Fruit fly (Drosophila melanogaster) whole organism, embryonic: Measurements from ENCODE around the gene fd102C.

Source experiments
- CG11398 ChIP-seq: fragments of 200-800 bp; sonication (Bioruptor generic); optimal IDR thresholded peaks from 2 replicates; lab custom pipeline; 2016; ENCODE audit warnings: missing biosample characterization, missing genetic modification characterization
- CG12155 ChIP-seq: fragments of 200-800 bp; sonication (Bioruptor generic); optimal IDR thresholded peaks from 3 replicates; lab custom pipeline; 2016; ENCODE audit warnings: missing biosample characterization, missing genetic modification characterization
- CG13287 ChIP-seq: fragments of 200-800 bp; sonication (Bioruptor generic); IDR thresholded peaks from 2 replicates; pipeline ENCODE4 v1.3.6; 2022; ENCODE audit warnings: missing biosample characterization, missing genetic modification characterization; ENCODE audit not compliant: partially characterized antibody
- CG13894 ChIP-seq: fragments of 200-800 bp; sonication (Bioruptor generic); optimal IDR thresholded peaks from 3 replicates; lab custom pipeline; 2018; ENCODE audit warnings: missing biosample characterization, mild to moderate bottlenecking, missing genetic modification characterization, moderate library complexity
- CG15011 ChIP-seq: fragments of 200-800 bp; sonication (Bioruptor generic); optimal IDR thresholded peaks from 3 replicates; lab custom pipeline; 2018; ENCODE audit warnings: missing biosample characterization, mild to moderate bottlenecking, missing genetic modification characterization
- CG15269 ChIP-seq: fragments of 200-800 bp; sonication (Bioruptor generic); optimal IDR thresholded peaks from 2 replicates; lab custom pipeline; 2018; ENCODE audit warnings: missing biosample characterization, mild to moderate bottlenecking, missing genetic modification characterization, moderate library complexity
- CG15479 ChIP-seq: fragments of 200-800 bp; sonication (Bioruptor generic); optimal IDR thresholded peaks from 3 replicates; lab custom pipeline; 2019; ENCODE audit warnings: missing biosample characterization, mild to moderate bottlenecking, missing genetic modification characterization, moderate library complexity
- CG1603 ChIP-seq: fragments of 200-800 bp; sonication (Bioruptor generic); optimal IDR thresholded peaks from 2 replicates; lab custom pipeline; 2019; ENCODE audit warnings: missing biosample characterization, mild to moderate bottlenecking, missing genetic modification characterization, moderate library complexity
- CG16863 ChIP-seq: fragments of 200-800 bp; sonication (Bioruptor generic); optimal IDR thresholded peaks from 3 replicates; lab custom pipeline; 2016; ENCODE audit warnings: missing biosample characterization, missing genetic modification characterization
- CG17385 ChIP-seq: fragments of 200-800 bp; sonication (Bioruptor generic); optimal IDR thresholded peaks from 3 replicates; lab custom pipeline; 2018; ENCODE audit warnings: missing biosample characterization, mild to moderate bottlenecking, missing genetic modification characterization
- CG17912 ChIP-seq: fragments of 200-800 bp; sonication (Bioruptor generic); optimal IDR thresholded peaks from 2 replicates; lab custom pipeline; 2018; ENCODE audit warnings: missing biosample characterization, mild to moderate bottlenecking, missing genetic modification characterization
- CG2199 ChIP-seq: fragments of 200-800 bp; sonication (Bioruptor generic); IDR thresholded peaks from 3 replicates; pipeline ENCODE4 v1.3.6; 2022; ENCODE audit warnings: missing biosample characterization, missing genetic modification characterization
- CG34422 ChIP-seq: fragments of 200-800 bp; sonication (Bioruptor generic); IDR thresholded peaks from 3 replicates; pipeline ENCODE4 v1.3.6; 2022; ENCODE audit warnings: missing biosample characterization, missing genetic modification characterization
- CG4820 ChIP-seq: fragments of 200-800 bp; sonication (Bioruptor generic); optimal IDR thresholded peaks from 3 replicates; lab custom pipeline; 2016; ENCODE audit warnings: missing biosample characterization, missing genetic modification characterization
- CG4854 ChIP-seq: fragments of 200-800 bp; sonication (Bioruptor generic); optimal IDR thresholded peaks from 2 replicates; lab custom pipeline; 2016; ENCODE audit warnings: missing biosample characterization, missing genetic modification characterization, inconsistent platforms
- CG8290 ChIP-seq, 3 experiments: fragments of 200-800 bp; sonication (Bioruptor generic); optimal IDR thresholded peaks; 2 replicates each; lab custom pipeline; 2016 to 2019; ENCODE audit warnings: missing biosample characterization in 3 of 3, missing genetic modification characterization in 3 of 3, mild to moderate bottlenecking in 2 of 3, moderate library complexity in 1 of 3
- CG8388 ChIP-seq: fragments of 200-800 bp; sonication (Bioruptor generic); optimal IDR thresholded peaks from 2 replicates; lab custom pipeline; 2019; ENCODE audit warnings: missing biosample characterization, mild to moderate bottlenecking, missing genetic modification characterization, moderate library complexity
- D ChIP-seq, 2 experiments: fragments of 200-800 bp in 1 of 2; fragments of >200 bp in 1 of 2; sonication (Bioruptor generic) in 1 of 2; optimal IDR thresholded peaks; 2 replicates in 1 of 2; 3 replicates in 1 of 2; lab custom pipeline; 2017; ENCODE audit warnings: mild to moderate bottlenecking in 1 of 2, missing biosample characterization in 1 of 2, missing genetic modification characterization in 1 of 2, missing genetic modification reagents in 1 of 2
- Dll ChIP-seq: fragments of 200-800 bp; sonication (Bioruptor generic); IDR thresholded peaks from 4 replicates; pipeline ENCODE4 v1.3.6; 2022; ENCODE audit warnings: missing biosample characterization, missing genetic modification characterization; ENCODE audit not compliant: partially characterized antibody
- Elba2 ChIP-seq: fragments of 200-800 bp; sonication (Bioruptor generic); optimal IDR thresholded peaks from 3 replicates; lab custom pipeline; 2016; ENCODE audit warnings: missing biosample characterization, missing genetic modification characterization
- Ets65A ChIP-seq: fragments of 200-800 bp; sonication (Bioruptor generic); peaks from one replicate; lab custom pipeline; 2016; ENCODE audit warnings: missing biosample characterization, missing genetic modification characterization
- H2.0 ChIP-seq: fragments of 200-800 bp; sonication (Bioruptor generic); IDR thresholded peaks from 2 replicates; pipeline ENCODE4 v1.3.6; 2022; ENCODE audit warnings: missing biosample characterization, missing genetic modification characterization
- HLH4C ChIP-seq: fragments of 200-800 bp; sonication (Bioruptor generic); IDR thresholded peaks from 3 replicates; pipeline ENCODE4 v1.3.6; 2022; ENCODE audit warnings: missing biosample characterization, missing genetic modification characterization; ENCODE audit not compliant: partially characterized antibody
- Hr3 ChIP-seq: fragments of 200-800 bp; sonication (Bioruptor generic); optimal IDR thresholded peaks from 3 replicates; lab custom pipeline; 2016; ENCODE audit warnings: missing biosample characterization, missing genetic modification characterization
- Hr39 ChIP-seq: fragments of >200 bp; optimal IDR thresholded peaks from 2 replicates; lab custom pipeline; 2017
- Nf-YC ChIP-seq: fragments of 200-800 bp; optimal IDR thresholded peaks from 3 replicates; lab custom pipeline; 2019; ENCODE audit warnings: missing biosample characterization, mild to moderate bottlenecking, missing genetic modification characterization, moderate library complexity
- NfI ChIP-seq: fragments of 200-800 bp; sonication (Bioruptor generic); optimal IDR thresholded peaks from 3 replicates; lab custom pipeline; 2018; ENCODE audit warnings: missing biosample characterization, mild to moderate bottlenecking, missing genetic modification characterization, moderate library complexity
- TFAM ChIP-seq: fragments of 200-800 bp; sonication (Bioruptor generic); optimal IDR thresholded peaks from 2 replicates; lab custom pipeline; 2017; ENCODE audit warnings: missing biosample characterization, missing genetic modification characterization, inconsistent platforms
- Xbp1 ChIP-seq: fragments of 200-800 bp; sonication (Bioruptor generic); optimal IDR thresholded peaks from 3 replicates; lab custom pipeline; 2016; ENCODE audit warnings: missing biosample characterization, mild to moderate bottlenecking, missing genetic modification characterization
- da ChIP-seq: fragments of 200-800 bp; sonication (Bioruptor generic); optimal IDR thresholded peaks from 2 replicates; lab custom pipeline; 2016; ENCODE audit warnings: missing biosample characterization, missing genetic modification characterization
- ems ChIP-seq: fragments of 200-800 bp; sonication (Bioruptor generic); optimal IDR thresholded peaks from 3 replicates; lab custom pipeline; 2016; ENCODE audit warnings: missing biosample characterization, missing genetic modification characterization
- pita ChIP-seq: fragments of 200-800 bp; sonication (Bioruptor generic); optimal IDR thresholded peaks from 2 replicates; lab custom pipeline; 2017; ENCODE audit warnings: missing biosample characterization, mild to moderate bottlenecking, missing genetic modification characterization
- prd ChIP-seq, 3 experiments: fragments of >200 bp in 2 of 3; fragments of 200-800 bp in 1 of 3; sonication (Bioruptor generic) in 1 of 3; optimal IDR thresholded peaks in 2 of 3; IDR thresholded peaks in 1 of 3; 2 replicates in 2 of 3; 3 replicates in 1 of 3; pipeline versions ENCODE4 v1.3.6 to Lab custom; 2017 to 2022; ENCODE audit warnings: missing biosample characterization in 1 of 3, missing genetic modification characterization in 1 of 3
- pros ChIP-seq: fragments of 200-800 bp; sonication (Bioruptor generic); optimal IDR thresholded peaks from 3 replicates; lab custom pipeline; 2019; ENCODE audit warnings: missing biosample characterization, mild to moderate bottlenecking, missing genetic modification characterization, moderate library complexity
- run ChIP-seq: fragments of 200-800 bp; sonication (Bioruptor generic); optimal IDR thresholded peaks from 3 replicates; lab custom pipeline; 2018; ENCODE audit warnings: missing biosample characterization, mild to moderate bottlenecking, missing genetic modification characterization
- scrt ChIP-seq: fragments of 200-800 bp; sonication (Bioruptor generic); optimal IDR thresholded peaks from 2 replicates; lab custom pipeline; 2018; ENCODE audit warnings: missing biosample characterization, mild to moderate bottlenecking, missing genetic modification characterization, moderate library complexity
- sens ChIP-seq: fragments of 200-800 bp; sonication (Bioruptor generic); peaks from one replicate; lab custom pipeline; 2016; ENCODE audit warnings: missing biosample characterization, missing genetic modification characterization
- sqz ChIP-seq: fragments of 200-800 bp; sonication (Bioruptor generic); optimal IDR thresholded peaks from 3 replicates; lab custom pipeline; 2018; ENCODE audit warnings: missing biosample characterization, mild to moderate bottlenecking, missing genetic modification characterization
- tll ChIP-seq, 2 experiments: fragments of 200-800 bp in 1 of 2; fragments of >200 bp in 1 of 2; sonication (Bioruptor generic) in 1 of 2; optimal IDR thresholded peaks; 2 replicates each; lab custom pipeline; 2017 to 2019; ENCODE audit warnings: missing biosample characterization in 2 of 2, missing genetic modification characterization in 2 of 2, mild to moderate bottlenecking in 1 of 2, moderate library complexity in 1 of 2
- zen ChIP-seq: fragments of 200-800 bp; sonication (Bioruptor generic); optimal IDR thresholded peaks from 3 replicates; lab custom pipeline; 2018; ENCODE audit warnings: missing biosample characterization, mild to moderate bottlenecking, missing genetic modification characterization, moderate library complexity

fd102C gene

DNA sequence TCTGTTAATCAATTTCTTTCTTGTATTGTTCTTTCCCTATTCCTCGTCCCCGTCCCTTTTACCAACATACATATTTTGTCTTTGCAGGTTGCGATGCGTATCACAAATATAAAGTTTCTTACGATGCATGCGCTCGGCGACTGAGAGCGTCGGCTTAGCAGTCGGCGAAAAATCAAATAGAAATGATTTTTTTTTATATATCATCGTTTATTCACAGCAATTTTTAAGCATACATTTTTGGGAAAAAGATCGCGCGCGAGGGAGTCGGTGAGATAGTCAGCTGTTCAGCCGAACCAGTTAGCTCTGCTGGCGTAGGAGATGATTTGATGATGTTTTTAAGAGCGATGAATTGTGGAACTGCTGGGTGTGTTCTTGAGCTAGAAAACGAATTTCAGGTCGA lies 9.0 kb upstream of the fd102C start (continued):
- no peak for TF ChIP-seq CG13287 (GFP tag; lab: Robert Waterston, UW)
- TF ChIP-seq CG12155 (GFP tag; lab: Kevin White, UChicago), result no peak
- no peak for TF ChIP-seq Dll (GFP tag; lab: Robert Waterston, UW)

DNA sequence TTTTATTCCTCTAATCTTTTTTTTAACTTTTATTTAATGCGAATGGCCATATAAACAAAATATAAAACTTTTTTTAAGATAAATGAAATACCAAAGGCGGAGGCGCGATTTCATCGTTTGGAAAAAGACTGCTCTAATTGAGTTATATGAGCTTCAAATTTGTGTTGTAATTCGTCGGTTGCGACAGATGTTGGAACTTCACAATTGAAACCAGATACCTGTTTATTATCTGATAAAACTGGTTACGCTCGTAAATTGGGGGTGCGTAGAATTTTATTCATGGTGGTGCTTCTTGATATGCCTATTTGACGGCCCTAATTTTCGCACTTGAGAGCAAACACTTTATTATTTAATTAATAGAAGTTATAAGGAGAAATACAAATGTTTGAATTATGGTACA lies 8.0 kb upstream of the fd102C start:
- TF ChIP-seq H2.0 (GFP tag; lab: Robert Waterston, UW) (no peak), sens (GFP tag; lab: Kevin White, UChicago) (peak; percentile 51), Nf-YC (tag; lab: Kevin White, UChicago) (peak; percentile 24), sqz (no peak), ems (GFP tag; lab: Kevin White, UChicago) (no peak), CG2199 (GFP tag; lab: Robert Waterston, UW) (peak; percentile 76; the same call in 2 of the 3 replicates), CG13894 (tag; lab: Kevin White, UChicago) (peak; percentile 83), pros (GFP tag; lab: Kevin White, UChicago) (peak; percentile 19)
- TF ChIP-seq, all 482 proteins: peak for 5

DNA sequence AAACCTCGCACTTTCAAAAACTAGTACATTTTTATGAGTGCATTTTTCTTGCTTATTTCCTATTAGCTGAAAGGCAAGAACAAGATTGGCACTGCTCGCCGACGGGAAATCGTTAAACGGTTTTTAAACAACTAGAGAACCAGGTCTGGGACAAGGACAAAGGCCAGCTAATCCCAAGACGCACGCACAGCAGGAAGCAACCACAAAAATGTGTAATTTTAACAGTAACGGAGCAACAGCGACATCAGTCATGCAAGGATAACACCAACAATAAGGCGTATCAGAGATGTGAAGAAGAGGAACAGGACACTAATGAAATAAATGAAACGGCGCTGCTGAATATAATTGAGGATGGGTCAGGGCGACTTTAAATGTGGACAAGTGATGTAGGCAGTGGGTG lies 6.8 kb upstream of the fd102C start:
- TF ChIP-seq CG17385 (GFP tag; lab: Kevin White, UChicago), result peak; percentile 6
- no peak for TF ChIP-seq Hr39 (lab: Kevin White, UChicago)
- no peak for TF ChIP-seq CG13894 (tag; lab: Kevin White, UChicago)
- no peak for TF ChIP-seq CG8290 (GFP tag; optimal IDR thresholded peaks at IDR 0.05; lab: Kevin White, UChicago)
- no peak for TF ChIP-seq CG8290 (tag; optimal IDR thresholded peaks at IDR 0.05; lab: Kevin White, UChicago)
- no peak for TF ChIP-seq pita (GFP tag; lab: Kevin White, UChicago)
- TF ChIP-seq run (tag; lab: Kevin White, UChicago), result no peak
- no peak for TF ChIP-seq CG34422 (GFP tag; lab: Robert Waterston, UW)
- no peak for TF ChIP-seq scrt (GFP tag; lab: Kevin White, UChicago)
- no peak for TF ChIP-seq Hr3 (GFP tag; lab: Kevin White, UChicago)
- TF ChIP-seq CG8388 (GFP tag; lab: Kevin White, UChicago), result no peak
- no peak for TF ChIP-seq CG16863
- peak; percentile 19 for TF ChIP-seq sens (GFP tag; lab: Kevin White, UChicago)
- TF ChIP-seq TFAM (GFP tag; lab: Kevin White, UChicago), result no peak
- TF ChIP-seq pros (GFP tag; lab: Kevin White, UChicago), result peak; percentile 68
- TF ChIP-seq HLH4C, result no peak
- peak in 1 of 2 experiments; percentile 42 for TF ChIP-seq tll (GFP tag; optimal IDR thresholded peaks at IDR 0.05; lab: Kevin White, UChicago)
- peak; percentile 86 for TF ChIP-seq CG15479 (GFP tag; lab: Kevin White, UChicago)
- TF ChIP-seq Xbp1, result no peak
- TF ChIP-seq CG15011 (GFP tag; lab: Kevin White, UChicago), result no peak
- TF ChIP-seq Elba2 (GFP tag; lab: Kevin White, UChicago), result peak; percentile 75
- no peak for TF ChIP-seq CG4820 (GFP tag; lab: Kevin White, UChicago)
- peak; percentile 34; the same call in 1 of the 3 replicates for TF ChIP-seq CG2199 (GFP tag; lab: Robert Waterston, UW)
- TF ChIP-seq CG17912 (GFP tag; lab: Kevin White, UChicago), result no peak
- TF ChIP-seq Ets65A (GFP tag; lab: Kevin White, UChicago), result peak; percentile 24
- no peak for TF ChIP-seq prd (optimal IDR thresholded peaks at IDR 0.05; lab: Kevin White, UChicago)
- no peak for TF ChIP-seq prd (GFP tag; IDR thresholded peaks at IDR 0.05; lab: Robert Waterston, UW)
- no peak for TF ChIP-seq CG15269 (tag; lab: Kevin White, UChicago)
- no peak for TF ChIP-seq CG1603 (tag; lab: Kevin White, UChicago)
- peak; percentile 88 for TF ChIP-seq zen (tag; lab: Kevin White, UChicago)
- TF ChIP-seq CG4854 (GFP tag; lab: Kevin White, UChicago), result no peak
- TF ChIP-seq D (optimal IDR thresholded peaks at IDR 0.05; lab: Kevin White, UChicago), result no peak
- TF ChIP-seq D (GFP tag; optimal IDR thresholded peaks at IDR 0.05; lab: Kevin White, UChicago), result peak; percentile 5
- no peak for TF ChIP-seq da (GFP tag; lab: Kevin White, UChicago)
- no peak for TF ChIP-seq CG11398 (GFP tag; lab: Kevin White, UChicago)
- no peak for TF ChIP-seq NfI (GFP tag; lab: Kevin White, UChicago)
